Worm (Caenorhabditis elegans): ENCODE results near the gene pmk-3.

DNA sequence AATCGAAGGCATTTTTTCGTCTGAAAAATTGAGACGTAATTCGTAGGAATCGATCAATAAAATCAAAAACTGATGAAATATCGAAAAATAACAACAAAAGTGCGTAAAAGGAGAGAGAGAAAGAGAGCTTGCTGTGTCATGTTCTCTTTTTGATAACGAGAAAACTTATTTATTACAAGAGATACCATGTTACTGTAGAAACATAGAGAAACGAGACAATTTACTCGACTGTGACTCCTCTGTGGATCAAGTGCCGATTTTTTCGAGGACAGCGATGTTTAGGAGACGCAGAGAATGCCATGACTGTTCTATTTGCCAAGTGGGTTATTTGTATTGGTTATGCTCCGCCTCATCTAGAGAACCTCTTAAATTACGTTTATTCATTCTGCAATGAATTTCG, 5.5 kb upstream of the pmk-3 start, which contains the start of gene sph-1:
- TF ChIP-seq lin-15B (tag; optimal IDR thresholded peaks at IDR 0.05) = no peak
- no peak for TF ChIP-seq hlh-17 (GFP tag; optimal IDR thresholded peaks at IDR 0.05; ENCODE audit: borderline replicate concordance)
- TF ChIP-seq ama-1 (optimal IDR thresholded peaks at IDR 0.05) = no peak

Measured in whole organism, L1 larva.